Fruit fly (Drosophila melanogaster): Measurements from ENCODE around the gene CG7059.

The CG7059 gene

DNA sequence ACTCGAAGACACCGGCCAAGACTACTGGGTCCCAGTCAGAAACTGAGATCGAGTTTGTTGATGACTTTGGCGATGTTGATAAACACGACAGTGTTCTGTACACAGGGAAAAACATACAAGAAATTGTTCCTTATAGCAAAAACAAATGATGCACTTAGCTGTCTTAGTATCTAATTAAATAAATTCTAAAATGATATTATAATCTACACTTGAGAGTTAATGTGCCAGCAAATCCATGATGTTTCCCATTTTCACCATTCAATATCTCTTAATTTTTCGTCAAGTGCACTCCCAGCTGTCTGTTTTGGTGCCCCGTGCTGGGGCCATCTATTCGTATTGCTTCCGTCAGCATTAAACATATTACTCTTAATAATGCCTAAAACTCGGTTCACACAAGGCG is 10.7 kb downstream of the CG7059 start:
- TF ChIP-seq CG5245 (GFP tag; optimal IDR thresholded peaks at IDR 0.05), result peak; percentile 12
- TF ChIP-seq CG8359 (GFP tag; optimal IDR thresholded peaks at IDR 0.05; ENCODE audit: borderline replicate concordance), result no peak
- TF ChIP-seq CG11456 (GFP tag; IDR thresholded peaks at IDR 0.05), result peak; percentile 55; the same call in 1 of the 3 replicates
- no peak for TF ChIP-seq nerfin-2 (GFP tag; IDR thresholded peaks at IDR 0.05; ENCODE audit: partially characterized antibody)
- TF ChIP-seq TFAM (GFP tag; optimal IDR thresholded peaks at IDR 0.05), result no peak
- TF ChIP-seq amos (GFP tag; IDR thresholded peaks at IDR 0.05; ENCODE audit: partially characterized antibody), result no peak
- TF ChIP-seq lilli (GFP tag; optimal IDR thresholded peaks at IDR 0.05), result peak; percentile 39
- TF ChIP-seq CG12391 (tag; optimal IDR thresholded peaks at IDR 0.05), result peak; percentile 5
- TF ChIP-seq gcm2 (GFP tag; optimal IDR thresholded peaks at IDR 0.05), result no peak
- no peak for TF ChIP-seq CG34224 (GFP tag; IDR thresholded peaks at IDR 0.05; ENCODE audit: partially characterized antibody)
- TF ChIP-seq al (GFP tag; IDR thresholded peaks at IDR 0.05), result peak; percentile 28; the same call in 1 of the 2 replicates
- peak; percentile 71 for TF ChIP-seq lmd (GFP tag; IDR thresholded peaks at IDR 0.05)
- peak; percentile 15 for TF ChIP-seq trem (tag; optimal IDR thresholded peaks at IDR 0.05)
- 0 out of 2 replicates have a peak, but pooled peaks have one; percentile 15 for TF ChIP-seq CG14667 (GFP tag; IDR thresholded peaks at IDR 0.05)
- TF ChIP-seq knrl (GFP tag; IDR thresholded peaks at IDR 0.05; ENCODE audit: partially characterized antibody), result no peak
- TF ChIP-seq CG7963 (GFP tag; IDR thresholded peaks at IDR 0.05; ENCODE audit: partially characterized antibody), result no peak
- 0 out of 2 replicates have a peak, but pooled peaks have one; percentile 15 for TF ChIP-seq CG7372 (GFP tag; IDR thresholded peaks at IDR 0.05)
- no peak for TF ChIP-seq D (optimal IDR thresholded peaks at IDR 0.05)
- peak; percentile 17 for TF ChIP-seq D (GFP tag; optimal IDR thresholded peaks at IDR 0.05)
- TF ChIP-seq HHEX (GFP tag; optimal IDR thresholded peaks at IDR 0.05), result peak; percentile 23
- peak; percentile 80 for TF ChIP-seq Rfx (GFP tag; IDR thresholded peaks at IDR 0.05)
- peak; percentile 29; the same call in 1 of the 2 replicates for TF ChIP-seq CG14014 (GFP tag; IDR thresholded peaks at IDR 0.05)
- peak; percentile 26; the same call in 1 of the 2 replicates for TF ChIP-seq CG9215 (GFP tag; IDR thresholded peaks at IDR 0.05)
- no peak for TF ChIP-seq CG10462 (GFP tag; optimal IDR thresholded peaks at IDR 0.05)
- TF ChIP-seq CG3726 (GFP tag; IDR thresholded peaks at IDR 0.05), result no peak
- no peak for TF ChIP-seq GATAe (GFP tag; conservative IDR thresholded peaks at IDR 0.05)
- TF ChIP-seq tin (GFP tag; optimal IDR thresholded peaks at IDR 0.05), result peak; percentile 3
- TF ChIP-seq CG7839 (tag; optimal IDR thresholded peaks at IDR 0.05), result no peak
- peak; percentile 83 for TF ChIP-seq dysf (GFP tag; IDR thresholded peaks at IDR 0.05)
- TF ChIP-seq CG17829 (tag; optimal IDR thresholded peaks at IDR 0.05), result peak; percentile 6
- peak; percentile 54; the same call in 1 of the 2 replicates for TF ChIP-seq Xrp1 (GFP tag; IDR thresholded peaks at IDR 0.05)
- TF ChIP-seq Oli (tag; optimal IDR thresholded peaks at IDR 0.05), result peak; percentile 30
- TF ChIP-seq pan (optimal IDR thresholded peaks at IDR 0.05), result no peak
- peak in 1 of 2 experiments; percentile 40 for TF ChIP-seq pan (GFP tag; optimal IDR thresholded peaks at IDR 0.05 in 1 of 2, IDR thresholded peaks at IDR 0.05 in 1 of 2)
- no peak for TF ChIP-seq CG18011 (GFP tag; optimal IDR thresholded peaks at IDR 0.05)
- TF ChIP-seq Mrtf (GFP tag; IDR thresholded peaks at IDR 0.05), result peak; percentile 62; the same call in 2 of the 3 replicates
- TF ChIP-seq dati (GFP tag; IDR thresholded peaks at IDR 0.05), result no peak
- peak; percentile 19 for TF ChIP-seq CG8924 (tag; optimal IDR thresholded peaks at IDR 0.05)
- peak; percentile 40; the same call in 1 of the 2 replicates for TF ChIP-seq CG3847 (GFP tag; IDR thresholded peaks at IDR 0.05)
- 0 out of 2 replicates have a peak, but pooled peaks have one; percentile 26 for TF ChIP-seq gsb (GFP tag; IDR thresholded peaks at IDR 0.05)
- peak; percentile 37 for TF ChIP-seq CG9727 (GFP tag; optimal IDR thresholded peaks at IDR 0.05)
- TF ChIP-seq HLH54F (GFP tag; optimal IDR thresholded peaks at IDR 0.05), result no peak
- TF ChIP-seq Med (GFP tag), result peak; percentile 52
- TF ChIP-seq CG2120 (GFP tag; optimal IDR thresholded peaks at IDR 0.05), result peak; percentile 61
- peak; percentile 17; the same call in 1 of the 2 replicates for TF ChIP-seq CG10959 (GFP tag; IDR thresholded peaks at IDR 0.05)
- TF ChIP-seq hkb (optimal IDR thresholded peaks at IDR 0.05), result no peak
- peak; percentile 51; the same call in 1 of the 2 replicates for TF ChIP-seq hkb (GFP tag; IDR thresholded peaks at IDR 0.05)
- peak; percentile 53; the same call in 1 of the 2 replicates for TF ChIP-seq HLH3B (GFP tag; IDR thresholded peaks at IDR 0.05)
- TF ChIP-seq Vsx1 (GFP tag; optimal IDR thresholded peaks at IDR 0.05), result no peak
- TF ChIP-seq Ptx1 (GFP tag; IDR thresholded peaks at IDR 0.05), result peak; percentile 58
- no peak for TF ChIP-seq toy (GFP tag; IDR thresholded peaks at IDR 0.05)
